Worm (Caenorhabditis elegans) whole organism, young adult: ENCODE measurements around the gene F48G7.9.

ENCODE experiments used
- hsf-1 ChIP-seq: fragments of 200-800 bp; sonication (Bioruptor generic); IDR thresholded peaks from 2 replicates; pipeline ENCODE4 v1.3.6; 2022; ENCODE audit warnings: missing genetic modification reagents, missing genetic modification characterization, missing compliant biosample characterization
- unc-62 ChIP-seq: fragments of 150-350 bp; optimal IDR thresholded peaks from 2 replicates; lab custom pipeline; 2014; ENCODE audit warnings: missing biosample characterization, missing genetic modification reagents, missing genetic modification characterization

DNA sequence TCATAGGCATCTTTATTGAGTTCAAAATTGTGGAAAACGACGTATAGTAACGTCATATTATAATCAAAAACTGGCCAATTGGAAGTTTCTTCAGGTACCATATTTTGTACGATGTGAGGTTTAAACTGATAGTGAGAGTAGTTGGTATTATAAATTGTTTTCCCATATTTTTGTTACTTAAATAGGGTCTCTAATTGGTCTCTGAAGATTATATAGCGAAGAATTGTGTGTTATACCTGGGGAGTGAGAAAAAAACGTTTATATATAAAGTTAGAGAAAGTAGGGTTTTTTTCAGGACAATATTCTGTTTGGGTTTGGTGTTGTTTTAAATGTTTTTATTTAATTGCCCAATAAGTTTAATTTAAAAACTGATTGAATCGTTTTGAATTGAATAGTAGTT, 3.5 kb downstream of the F48G7.9 start, which contains the start of gene srt-17:
- TF ChIP-seq unc-62 (GFP tag; lab: Kevin White, UChicago) (no peak), hsf-1 (GFP tag; lab: Robert Waterston, UW) (no peak)
